Worm (Caenorhabditis elegans) whole organism, L1 larva: ENCODE data around the gene F54B3.2.

Source experiments
- C04F5.9 ChIP-seq: sonication (generic microtip); optimal IDR thresholded peaks from 2 replicates; lab custom pipeline; 2016; ENCODE audit warnings: missing genetic modification characterization, missing compliant biosample characterization
- C34B4.2 ChIP-seq: sonication (generic microtip); optimal IDR thresholded peaks from 2 replicates; lab custom pipeline; 2017; ENCODE audit warnings: mild to moderate bottlenecking, missing genetic modification characterization, missing compliant biosample characterization
- F16B12.6 ChIP-seq: fragments of 150-350 bp; optimal IDR thresholded peaks from 2 replicates; lab custom pipeline; 2014; ENCODE audit warnings: missing biosample characterization, missing genetic modification characterization
- alr-1 ChIP-seq: fragments of 200-800 bp; sonication (Bioruptor generic); optimal IDR thresholded peaks from 2 replicates; lab custom pipeline; 2018; ENCODE audit warnings: borderline replicate concordance, mild to moderate bottlenecking, missing genetic modification characterization, missing compliant biosample characterization
- aly-2 ChIP-seq: fragments of 150-350 bp; optimal IDR thresholded peaks from 2 replicates; lab custom pipeline; 2014; ENCODE audit warnings: missing biosample characterization, missing genetic modification characterization
- blmp-1 ChIP-seq: fragments of 150-350 bp; optimal IDR thresholded peaks from 2 replicates; lab custom pipeline; 2014; ENCODE audit warnings: missing biosample characterization, missing genetic modification characterization
- ceh-63 ChIP-seq: fragments of 200-800 bp; sonication (Bioruptor generic); optimal IDR thresholded peaks from 2 replicates; lab custom pipeline; 2018; ENCODE audit warnings: mild to moderate bottlenecking, missing genetic modification characterization, missing compliant biosample characterization
- ceh-82 ChIP-seq, 3 experiments: fragments of 150-350 bp in 1 of 3; sonication (generic microtip) in 2 of 3; optimal IDR thresholded peaks; 2 replicates each; lab custom pipeline; 2014 to 2017; ENCODE audit warnings: missing biosample characterization in 3 of 3, missing genetic modification characterization in 3 of 3
- ceh-88 ChIP-seq: fragments of 200-800 bp; sonication (Bioruptor generic); IDR thresholded peaks from 2 replicates; pipeline ENCODE4 v1.3.6; 2022; ENCODE audit warnings: missing genetic modification characterization, missing compliant biosample characterization
- ceh-90 ChIP-seq: sonication (generic microtip); optimal IDR thresholded peaks from 2 replicates; lab custom pipeline; 2016; ENCODE audit warnings: missing genetic modification characterization, missing compliant biosample characterization
- dpl-1 ChIP-seq, 3 experiments: fragments of 150-350 bp in 2 of 3; sonication (generic microtip) in 1 of 3; optimal IDR thresholded peaks; 2 replicates each; lab custom pipeline; 2014 to 2017; ENCODE audit warnings: missing biosample characterization in 3 of 3, missing genetic modification characterization in 3 of 3, missing genetic modification reagents in 3 of 3
- efl-1 ChIP-seq, 4 experiments: fragments of 150-350 bp; optimal IDR thresholded peaks in 3 of 4; peaks in 1 of 4; 1 replicate in 1 of 4; 2 replicates in 3 of 4; lab custom pipeline; 2014; ENCODE audit warnings: missing biosample characterization in 2 of 4, missing genetic modification characterization in 2 of 4, missing genetic modification reagents in 2 of 4
- egl-13 ChIP-seq: sonication (generic microtip); optimal IDR thresholded peaks from 2 replicates; lab custom pipeline; 2016; ENCODE audit warnings: missing genotype, missing genetic modification reagents, missing genetic modification characterization, missing compliant biosample characterization
- elt-2 ChIP-seq: sonication (generic microtip); optimal IDR thresholded peaks from 2 replicates; lab custom pipeline; 2016; ENCODE audit warnings: missing genetic modification characterization, mild to moderate bottlenecking, inconsistent platforms, missing compliant biosample characterization, missing genetic modification reagents
- elt-3 ChIP-seq, 6 experiments: fragments of 150-350 bp in 1 of 6; sonication (generic microtip); optimal IDR thresholded peaks; 2 replicates each; lab custom pipeline; 2017 to 2018; ENCODE audit warnings: missing biosample characterization in 6 of 6, missing genetic modification characterization in 6 of 6, inconsistent platforms in 1 of 6
- ets-5 ChIP-seq: fragments of 200-800 bp; sonication (Bioruptor generic); IDR thresholded peaks from 2 replicates; pipeline ENCODE4 v1.3.6; 2022; ENCODE audit warnings: missing genetic modification characterization, missing compliant biosample characterization
- fkh-10 ChIP-seq: sonication (generic microtip); optimal IDR thresholded peaks from 2 replicates; lab custom pipeline; 2017; ENCODE audit warnings: missing biosample characterization, missing genetic modification reagents, missing genetic modification characterization
- fkh-8 ChIP-seq: sonication (generic microtip); optimal IDR thresholded peaks from 2 replicates; lab custom pipeline; 2016; ENCODE audit warnings: mild to moderate bottlenecking, missing genetic modification characterization, missing compliant biosample characterization
- hlh-17 ChIP-seq: fragments of 200-800 bp; sonication (Bioruptor generic); optimal IDR thresholded peaks from 2 replicates; lab custom pipeline; 2018; ENCODE audit warnings: missing genetic modification characterization, mild to moderate bottlenecking, missing compliant biosample characterization, moderate library complexity, borderline replicate concordance
- hpl-2 ChIP-seq: fragments of 150-350 bp; optimal IDR thresholded peaks from 2 replicates; lab custom pipeline; 2014; ENCODE audit warnings: missing biosample characterization, missing genetic modification reagents, missing genetic modification characterization
- lin-13 ChIP-seq: fragments of 150-350 bp; optimal IDR thresholded peaks from 2 replicates; lab custom pipeline; 2014; ENCODE audit warnings: missing biosample characterization, missing genetic modification reagents, missing genetic modification characterization
- lin-35 ChIP-seq, 2 experiments: fragments of 150-350 bp; optimal IDR thresholded peaks; 2 replicates each; lab custom pipeline; 2014; ENCODE audit warnings: missing biosample characterization in 2 of 2, missing genetic modification characterization in 2 of 2, missing genetic modification reagents in 2 of 2
- lin-39 ChIP-seq: fragments of 150-350 bp; optimal IDR thresholded peaks from 2 replicates; lab custom pipeline; 2014; ENCODE audit warnings: missing biosample characterization, missing genetic modification reagents, missing genetic modification characterization
- lir-3 ChIP-seq: sonication (generic microtip); optimal IDR thresholded peaks from 2 replicates; lab custom pipeline; 2016; ENCODE audit warnings: mild to moderate bottlenecking, missing genetic modification characterization, moderate library complexity, missing compliant biosample characterization; ENCODE audit not compliant: poor library complexity
- mab-9 ChIP-seq: fragments of 200-800 bp; sonication (Bioruptor generic); IDR thresholded peaks from 2 replicates; pipeline ENCODE4 v1.3.6; 2022; ENCODE audit warnings: missing genetic modification reagents, missing genetic modification characterization, missing compliant biosample characterization
- mdl-1 ChIP-seq, 2 experiments: fragments of 150-350 bp; optimal IDR thresholded peaks; 2 replicates each; lab custom pipeline; 2014 to 2017; ENCODE audit warnings: missing biosample characterization in 2 of 2, missing genetic modification characterization in 2 of 2, inconsistent platforms in 1 of 2
- mef-2 ChIP-seq: fragments of 150-350 bp; optimal IDR thresholded peaks from 2 replicates; lab custom pipeline; 2014; ENCODE audit warnings: missing biosample characterization, missing genetic modification characterization
- nhr-11 ChIP-seq: fragments of 150-350 bp; optimal IDR thresholded peaks from 2 replicates; lab custom pipeline; 2014; ENCODE audit warnings: missing biosample characterization, missing genetic modification characterization
- nhr-19 ChIP-seq: fragments of 200-800 bp; sonication (Bioruptor generic); conservative IDR thresholded peaks from 2 replicates; pipeline ENCODE4 v1.3.6; 2022; ENCODE audit warnings: missing genetic modification characterization, missing compliant biosample characterization
- nhr-237 ChIP-seq: fragments of 150-350 bp; optimal IDR thresholded peaks from 2 replicates; lab custom pipeline; 2014; ENCODE audit warnings: missing biosample characterization, missing genetic modification characterization
- nhr-47 ChIP-seq: sonication (generic microtip); optimal IDR thresholded peaks from 2 replicates; lab custom pipeline; 2016; ENCODE audit warnings: mild to moderate bottlenecking, missing genetic modification characterization, moderate library complexity, missing compliant biosample characterization
- nhr-71 ChIP-seq: sonication (generic microtip); optimal IDR thresholded peaks from 2 replicates; lab custom pipeline; 2016; ENCODE audit warnings: mild to moderate bottlenecking, missing genetic modification characterization, moderate library complexity, missing compliant biosample characterization
- nhr-77 ChIP-seq: fragments of 150-350 bp; optimal IDR thresholded peaks from 2 replicates; lab custom pipeline; 2014; ENCODE audit warnings: missing biosample characterization, missing genetic modification characterization
- nhr-84 ChIP-seq: sonication (generic microtip); optimal IDR thresholded peaks from 2 replicates; lab custom pipeline; 2017; ENCODE audit warnings: missing biosample characterization, missing genetic modification characterization
- nhr-85 ChIP-seq: sonication (generic microtip); peaks from one replicate; lab custom pipeline; 2016; ENCODE audit warnings: missing genetic modification characterization, inconsistent platforms, missing compliant biosample characterization
- pag-3 ChIP-seq: sonication (generic microtip); optimal IDR thresholded peaks from 2 replicates; lab custom pipeline; 2017; ENCODE audit warnings: missing genetic modification characterization, mild to moderate bottlenecking, missing compliant biosample characterization, antibody characterized with exemption, borderline replicate concordance; ENCODE audit not compliant: insufficient read depth
- pax-3 ChIP-seq: fragments of 200-800 bp; sonication (Bioruptor generic); optimal IDR thresholded peaks from 2 replicates; lab custom pipeline; 2018; ENCODE audit warnings: mild to moderate bottlenecking, missing genetic modification characterization, moderate library complexity, missing compliant biosample characterization
- rnt-1 ChIP-seq: sonication (generic microtip); optimal IDR thresholded peaks from 2 replicates; lab custom pipeline; 2016; ENCODE audit warnings: mild to moderate bottlenecking, missing genetic modification characterization, moderate library complexity, missing compliant biosample characterization
- skn-1 ChIP-seq: fragments of 150-350 bp; optimal IDR thresholded peaks from 2 replicates; lab custom pipeline; 2014; ENCODE audit warnings: missing biosample characterization, missing genetic modification characterization
- snpc-4 ChIP-seq: fragments of 150-350 bp; optimal IDR thresholded peaks from 2 replicates; lab custom pipeline; 2014; ENCODE audit warnings: missing biosample characterization, missing genetic modification characterization
- snu-23 ChIP-seq: sonication (generic microtip); optimal IDR thresholded peaks from 2 replicates; lab custom pipeline; 2016; ENCODE audit warnings: missing genetic modification characterization, missing compliant biosample characterization
- sptf-1 ChIP-seq: fragments of 150-350 bp; optimal IDR thresholded peaks from 2 replicates; lab custom pipeline; 2014; ENCODE audit warnings: missing biosample characterization, missing genetic modification characterization
- swsn-7 ChIP-seq: sonication (generic microtip); optimal IDR thresholded peaks from 2 replicates; lab custom pipeline; 2016; ENCODE audit warnings: missing genetic modification characterization, missing compliant biosample characterization
- tbx-2 ChIP-seq: sonication (generic microtip); optimal IDR thresholded peaks from 2 replicates; lab custom pipeline; 2016; ENCODE audit warnings: missing genetic modification characterization, missing compliant biosample characterization
- tlp-1 ChIP-seq: fragments of 150-350 bp; optimal IDR thresholded peaks from 2 replicates; lab custom pipeline; 2014; ENCODE audit warnings: missing biosample characterization, missing genetic modification characterization
- unc-30 ChIP-seq: sonication (generic microtip); optimal IDR thresholded peaks from 2 replicates; lab custom pipeline; 2017; ENCODE audit warnings: missing biosample characterization, missing genetic modification characterization
- unc-62 ChIP-seq: fragments of 150-350 bp; optimal IDR thresholded peaks from 2 replicates; lab custom pipeline; 2014; ENCODE audit warnings: missing biosample characterization, missing genetic modification reagents, missing genetic modification characterization
- unc-86 ChIP-seq: sonication (generic microtip); optimal IDR thresholded peaks from 2 replicates; lab custom pipeline; 2016; ENCODE audit warnings: missing genetic modification characterization, missing compliant biosample characterization
- vab-15 ChIP-seq: sonication (generic microtip); optimal IDR thresholded peaks from 2 replicates; lab custom pipeline; 2017; ENCODE audit warnings: missing genotype, mild to moderate bottlenecking, missing genetic modification characterization, missing compliant biosample characterization
- xbp-1 ChIP-seq: sonication (generic microtip); optimal IDR thresholded peaks from 2 replicates; lab custom pipeline; 2016; ENCODE audit warnings: missing genetic modification characterization, missing compliant biosample characterization
- zag-1 ChIP-seq: fragments of 150-350 bp; optimal IDR thresholded peaks from 2 replicates; lab custom pipeline; 2014; ENCODE audit warnings: missing biosample characterization, missing genetic modification characterization
- ztf-11 ChIP-seq, 2 experiments: sonication (generic microtip); optimal IDR thresholded peaks; 2 replicates each; lab custom pipeline; 2016 to 2017; ENCODE audit warnings: missing genetic modification characterization in 2 of 2, missing biosample characterization in 1 of 2, missing compliant biosample characterization in 1 of 2
- ztf-4 ChIP-seq: fragments of 150-350 bp; optimal IDR thresholded peaks from 2 replicates; lab custom pipeline; 2014; ENCODE audit warnings: missing biosample characterization, missing genetic modification characterization

The F54B3.2 gene

DNA sequence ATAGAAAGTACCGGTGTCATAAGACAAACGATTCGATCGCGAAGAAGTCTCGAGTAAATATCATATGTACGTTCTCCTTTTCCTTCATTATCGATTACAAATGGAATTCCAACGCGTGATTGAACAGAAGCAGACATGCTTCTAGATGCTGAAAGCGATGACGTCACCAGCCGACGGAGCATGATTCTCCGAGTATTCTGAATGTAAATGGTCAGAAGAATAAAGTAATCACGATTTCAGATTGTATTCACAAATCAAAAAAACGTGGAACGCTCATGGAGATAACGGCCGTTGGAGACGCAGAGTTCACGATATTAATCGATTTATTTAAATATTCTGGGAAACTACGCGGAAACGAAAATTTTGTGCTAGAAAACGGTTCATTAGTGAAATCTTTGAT lies 32.7 kb upstream of the F54B3.2 start, which contains the start of gene clpp-1:
TSS of gene clpp-1 (minus strand) at position 197 of the 400 bp plus-strand sequence.
- no peak for TF ChIP-seq hpl-2 (GFP tag; lab: Kevin White, UChicago)
- TF ChIP-seq aly-2 (tag; lab: Kevin White, UChicago) = no peak
- TF ChIP-seq hlh-17 (GFP tag; lab: Kevin White, UChicago) = no peak
- no peak for TF ChIP-seq nhr-85 (tag; lab: Kevin White, UChicago)
- TF ChIP-seq nhr-71 (tag; lab: Kevin White, UChicago) = peak; percentile 42
- TF ChIP-seq ets-5 (GFP tag; lab: Robert Waterston, UW) = no peak
- no peak for TF ChIP-seq tlp-1 (tag; lab: Kevin White, UChicago)
- no peak for TF ChIP-seq xbp-1 (tag; lab: Kevin White, UChicago)
- TF ChIP-seq unc-30 (tag; lab: Kevin White, UChicago) = no peak
- no peak for TF ChIP-seq elt-3 (tag; optimal IDR thresholded peaks at IDR 0.05; lab: Kevin White, UChicago)
- no peak for TF ChIP-seq alr-1 (tag; lab: Kevin White, UChicago)
- TF ChIP-seq lin-39 = no peak
- no peak for TF ChIP-seq nhr-77 (tag; lab: Kevin White, UChicago)
- no peak for TF ChIP-seq skn-1 (tag; lab: Kevin White, UChicago)
- TF ChIP-seq snu-23 (GFP tag; lab: Kevin White, UChicago) = peak; percentile 6
- TF ChIP-seq unc-86 (tag; lab: Kevin White, UChicago) = no peak
- TF ChIP-seq ceh-90 (tag; lab: Kevin White, UChicago) = no peak
- no peak for TF ChIP-seq lir-3 (tag; lab: Kevin White, UChicago)
- TF ChIP-seq efl-1 (optimal IDR thresholded peaks at IDR 0.05; lab: Kevin White, UChicago) = peak in 1 of 2 experiments; percentile 8
- peak in 1 of 2 experiments; percentile 84 for TF ChIP-seq efl-1 (GFP tag; optimal IDR thresholded peaks at IDR 0.05 in 1 of 2; lab: Kevin White, UChicago)
- no peak for TF ChIP-seq rnt-1 (tag; lab: Kevin White, UChicago)
- no peak for TF ChIP-seq snpc-4 (tag; lab: Kevin White, UChicago)
- TF ChIP-seq F16B12.6 (tag; lab: Kevin White, UChicago) = no peak
- TF ChIP-seq pax-3 (tag; lab: Kevin White, UChicago) = no peak
- no peak for TF ChIP-seq nhr-19 (GFP tag; lab: Robert Waterston, UW)
- TF ChIP-seq dpl-1 (GFP tag; optimal IDR thresholded peaks at IDR 0.05; lab: Kevin White, UChicago) = no peak
- TF ChIP-seq C34B4.2 (tag; lab: Kevin White, UChicago) = no peak
- no peak for TF ChIP-seq unc-62 (GFP tag; lab: Kevin White, UChicago)
- TF ChIP-seq nhr-84 (tag; lab: Kevin White, UChicago) = no peak
- no peak for TF ChIP-seq nhr-11
- TF ChIP-seq pag-3 (tag; lab: Kevin White, UChicago) = no peak
- TF ChIP-seq C04F5.9 (tag; lab: Kevin White, UChicago) = no peak
- peak; percentile 28 for TF ChIP-seq fkh-8 (tag; lab: Kevin White, UChicago)
- no peak for TF ChIP-seq lin-13
- TF ChIP-seq swsn-7 (tag; lab: Kevin White, UChicago) = peak; percentile 11
- no peak for TF ChIP-seq egl-13 (tag; lab: Kevin White, UChicago)
- no peak for TF ChIP-seq blmp-1 (tag; lab: Kevin White, UChicago)
- no peak for TF ChIP-seq elt-2 (tag; lab: Kevin White, UChicago)
- no peak for TF ChIP-seq mdl-1 (tag; optimal IDR thresholded peaks at IDR 0.05; lab: Kevin White, UChicago)
- TF ChIP-seq vab-15 (tag; lab: Kevin White, UChicago) = no peak
- TF ChIP-seq nhr-47 (tag; lab: Kevin White, UChicago) = no peak
- no peak for TF ChIP-seq ceh-63 (GFP tag; lab: Kevin White, UChicago)
- no peak for TF ChIP-seq fkh-10 (GFP tag; lab: Kevin White, UChicago)
- TF ChIP-seq mef-2 = no peak
- no peak for TF ChIP-seq tbx-2 (tag; lab: Kevin White, UChicago)
- no peak for TF ChIP-seq zag-1 (tag; lab: Kevin White, UChicago)
- TF ChIP-seq lin-35 (GFP tag; optimal IDR thresholded peaks at IDR 0.05; lab: Kevin White, UChicago) = peak in 1 of 2 experiments; percentile 42
- peak; percentile 60 for TF ChIP-seq ztf-4
- TF ChIP-seq ceh-82 (tag; optimal IDR thresholded peaks at IDR 0.05; lab: Kevin White, UChicago) = no peak
- no peak for TF ChIP-seq sptf-1 (tag; lab: Kevin White, UChicago)
- no peak for TF ChIP-seq nhr-237 (tag; lab: Kevin White, UChicago)
- TF ChIP-seq mab-9 (GFP tag; lab: Robert Waterston, UW) = no peak
- 0 out of 2 replicates have a peak, but pooled peaks have one; percentile 8 for TF ChIP-seq ceh-88 (GFP tag; lab: Robert Waterston, UW)
- no peak for TF ChIP-seq ztf-11 (tag; optimal IDR thresholded peaks at IDR 0.05; lab: Kevin White, UChicago)
